Worm (Caenorhabditis elegans) whole organism, late embryonic: ENCODE data around the gene R144.11.

Experiments
- F13H6.1 ChIP-seq: sonication (generic microtip); optimal IDR thresholded peaks from 2 replicates; lab custom pipeline; 2016; ENCODE audit warnings: missing genetic modification characterization, missing compliant biosample characterization
- K02D7.2 ChIP-seq: sonication (generic microtip); optimal IDR thresholded peaks from 2 replicates; lab custom pipeline; 2017; ENCODE audit warnings: mild to moderate bottlenecking, missing genetic modification characterization, missing compliant biosample characterization
- K09A11.1 ChIP-seq: sonication (generic microtip); optimal IDR thresholded peaks from 2 replicates; lab custom pipeline; 2017; ENCODE audit warnings: antibody characterized with exemption, mild to moderate bottlenecking, missing genetic modification characterization, missing compliant biosample characterization; ENCODE audit not compliant: insufficient read depth
- ahr-1 ChIP-seq: sonication (generic microtip); optimal IDR thresholded peaks from 2 replicates; lab custom pipeline; 2016; ENCODE audit warnings: missing genetic modification characterization, missing compliant biosample characterization
- ceh-18 ChIP-seq: sonication (generic microtip); optimal IDR thresholded peaks from 2 replicates; lab custom pipeline; 2016; ENCODE audit warnings: missing genetic modification characterization, missing compliant biosample characterization
- ceh-19 ChIP-seq: fragments of 200-800 bp; sonication (Bioruptor generic); optimal IDR thresholded peaks from 2 replicates; lab custom pipeline; 2018; ENCODE audit warnings: mild to moderate bottlenecking, missing genetic modification characterization, missing compliant biosample characterization
- ceh-2 ChIP-seq: sonication (generic microtip); optimal IDR thresholded peaks from 2 replicates; lab custom pipeline; 2016; ENCODE audit warnings: missing genotype, missing genetic modification characterization, missing compliant biosample characterization
- ceh-22 ChIP-seq: sonication (generic microtip); optimal IDR thresholded peaks from 2 replicates; lab custom pipeline; 2017; ENCODE audit warnings: missing biosample characterization, missing genetic modification characterization
- ceh-30 ChIP-seq: fragments of 150-350 bp; optimal IDR thresholded peaks from 2 replicates; lab custom pipeline; 2014; ENCODE audit warnings: missing biosample characterization, missing genetic modification characterization
- ceh-31 ChIP-seq: sonication (generic microtip); optimal IDR thresholded peaks from 2 replicates; lab custom pipeline; 2016; ENCODE audit warnings: missing genetic modification characterization, missing compliant biosample characterization
- ceh-34 ChIP-seq: sonication (generic microtip); optimal IDR thresholded peaks from 2 replicates; lab custom pipeline; 2016; ENCODE audit warnings: mild to moderate bottlenecking, missing genetic modification characterization, missing compliant biosample characterization
- ceh-48 ChIP-seq: sonication (generic microtip); optimal IDR thresholded peaks from 2 replicates; lab custom pipeline; 2016; ENCODE audit warnings: missing genetic modification characterization, inconsistent platforms, missing compliant biosample characterization
- ceh-6 ChIP-seq: fragments of 200-800 bp; sonication (Bioruptor generic); optimal IDR thresholded peaks from 2 replicates; lab custom pipeline; 2018; ENCODE audit warnings: mild to moderate bottlenecking, missing genetic modification characterization, missing compliant biosample characterization
- ceh-9 ChIP-seq: sonication (generic microtip); optimal IDR thresholded peaks from 2 replicates; lab custom pipeline; 2016; ENCODE audit warnings: mild to moderate bottlenecking, missing genetic modification characterization, inconsistent platforms, missing compliant biosample characterization
- dve-1 ChIP-seq: sonication (generic microtip); optimal IDR thresholded peaks from 2 replicates; lab custom pipeline; 2017; ENCODE audit warnings: antibody characterized with exemption, mild to moderate bottlenecking, missing genetic modification characterization, missing compliant biosample characterization
- elt-4 ChIP-seq: sonication (generic microtip); optimal IDR thresholded peaks from 2 replicates; lab custom pipeline; 2016; ENCODE audit warnings: missing genetic modification characterization, missing compliant biosample characterization
- ets-4 ChIP-seq: sonication (generic microtip); optimal IDR thresholded peaks from 2 replicates; lab custom pipeline; 2016; ENCODE audit warnings: missing genetic modification characterization, missing compliant biosample characterization
- eyg-1 ChIP-seq: sonication (generic microtip); optimal IDR thresholded peaks from 2 replicates; lab custom pipeline; 2016; ENCODE audit warnings: missing genotype, missing genetic modification characterization, missing compliant biosample characterization
- fax-1 ChIP-seq: sonication (generic microtip); optimal IDR thresholded peaks from 2 replicates; lab custom pipeline; 2016; ENCODE audit warnings: missing genotype, missing genetic modification characterization, missing compliant biosample characterization
- fkh-10 ChIP-seq: fragments of 150-350 bp; optimal IDR thresholded peaks from 2 replicates; lab custom pipeline; 2014; ENCODE audit warnings: missing biosample characterization, missing genetic modification reagents, missing genetic modification characterization
- gmeb-2 ChIP-seq: sonication (generic microtip); optimal IDR thresholded peaks from 2 replicates; lab custom pipeline; 2016; ENCODE audit warnings: missing genetic modification characterization, inconsistent platforms, missing compliant biosample characterization
- hlh-13 ChIP-seq: fragments of 200-800 bp; sonication (Bioruptor generic); optimal IDR thresholded peaks from 2 replicates; lab custom pipeline; 2018; ENCODE audit warnings: mild to moderate bottlenecking, missing genetic modification characterization, missing compliant biosample characterization
- hlh-30 ChIP-seq: sonication (generic microtip); optimal IDR thresholded peaks from 2 replicates; lab custom pipeline; 2017; ENCODE audit warnings: antibody characterized with exemption, missing genetic modification characterization, missing compliant biosample characterization; ENCODE audit not compliant: insufficient read depth
- hlh-6 ChIP-seq: sonication (generic microtip); optimal IDR thresholded peaks from 2 replicates; lab custom pipeline; 2016; ENCODE audit warnings: missing genotype, missing genetic modification characterization, missing compliant biosample characterization
- hlh-8 ChIP-seq: sonication (generic microtip); optimal IDR thresholded peaks from 2 replicates; lab custom pipeline; 2016; ENCODE audit warnings: missing genotype, missing genetic modification characterization, missing compliant biosample characterization
- madf-2 ChIP-seq: sonication (generic microtip); optimal IDR thresholded peaks from 2 replicates; lab custom pipeline; 2017; ENCODE audit warnings: missing genetic modification characterization, missing compliant biosample characterization
- nfya-1 ChIP-seq: sonication (generic microtip); optimal IDR thresholded peaks from 2 replicates; lab custom pipeline; 2017; ENCODE audit warnings: missing genetic modification characterization, mild to moderate bottlenecking, missing compliant biosample characterization, antibody characterized with exemption, moderate library complexity
- nhr-11 ChIP-seq: fragments of 150-350 bp; optimal IDR thresholded peaks from 2 replicates; lab custom pipeline; 2014; ENCODE audit warnings: missing biosample characterization, missing genetic modification characterization
- nhr-232 ChIP-seq: sonication (generic microtip); optimal IDR thresholded peaks from 2 replicates; lab custom pipeline; 2016; ENCODE audit warnings: missing genetic modification characterization, missing compliant biosample characterization
- npax-4 ChIP-seq: sonication (generic microtip); optimal IDR thresholded peaks from 2 replicates; lab custom pipeline; 2016; ENCODE audit warnings: missing genetic modification characterization, missing compliant biosample characterization
- pat-9 ChIP-seq: fragments of 200-800 bp; sonication (Bioruptor generic); optimal IDR thresholded peaks from 2 replicates; lab custom pipeline; 2018; ENCODE audit warnings: mild to moderate bottlenecking, missing genetic modification characterization, moderate library complexity, missing compliant biosample characterization
- pax-1 ChIP-seq: fragments of 150-350 bp; optimal IDR thresholded peaks from 2 replicates; lab custom pipeline; 2014; ENCODE audit warnings: missing biosample characterization, missing genetic modification characterization
- pha-4 ChIP-seq: fragments of 150-350 bp; optimal IDR thresholded peaks from 2 replicates; lab custom pipeline; 2018; ENCODE audit warnings: missing biosample characterization, missing genetic modification reagents, missing genetic modification characterization
- pros-1 ChIP-seq: fragments of 150-350 bp; optimal IDR thresholded peaks from 2 replicates; lab custom pipeline; 2014; ENCODE audit warnings: missing biosample characterization, missing genetic modification reagents, missing genetic modification characterization
- rnt-1 ChIP-seq: sonication (generic microtip); optimal IDR thresholded peaks from 2 replicates; lab custom pipeline; 2016; ENCODE audit warnings: missing genetic modification characterization, missing compliant biosample characterization
- sox-4 ChIP-seq: sonication (generic microtip); optimal IDR thresholded peaks from 2 replicates; lab custom pipeline; 2017; ENCODE audit warnings: mild to moderate bottlenecking, missing genetic modification characterization, inconsistent platforms, missing compliant biosample characterization
- tbx-2 ChIP-seq: sonication (generic microtip); optimal IDR thresholded peaks from 2 replicates; lab custom pipeline; 2016; ENCODE audit warnings: missing genetic modification characterization, missing compliant biosample characterization
- tbx-7 ChIP-seq: sonication (generic microtip); optimal IDR thresholded peaks from 2 replicates; lab custom pipeline; 2016; ENCODE audit warnings: missing genotype, missing genetic modification characterization, missing compliant biosample characterization
- unc-3 ChIP-seq, 2 experiments: fragments of 200-800 bp in 1 of 2; sonication (Bioruptor generic) in 1 of 2; sonication (generic microtip) in 1 of 2; conservative IDR thresholded peaks in 1 of 2; optimal IDR thresholded peaks in 1 of 2; 2 replicates each; pipeline versions ENCODE4 v1.3.6 to Lab custom; 2016 to 2022; ENCODE audit warnings: missing compliant biosample characterization in 2 of 2, missing genetic modification characterization in 2 of 2, missing genetic modification reagents in 1 of 2
- unc-42 ChIP-seq: sonication (generic microtip); optimal IDR thresholded peaks from 2 replicates; lab custom pipeline; 2016; ENCODE audit warnings: missing genotype, missing genetic modification characterization, missing compliant biosample characterization
- unc-55 ChIP-seq: sonication (generic microtip); optimal IDR thresholded peaks from 2 replicates; lab custom pipeline; 2017; ENCODE audit warnings: missing biosample characterization, missing genetic modification reagents, missing genetic modification characterization
- unc-86 ChIP-seq: sonication (generic microtip); optimal IDR thresholded peaks from 2 replicates; lab custom pipeline; 2016; ENCODE audit warnings: missing genetic modification characterization, missing compliant biosample characterization
- zip-5 ChIP-seq: sonication (generic microtip); optimal IDR thresholded peaks from 2 replicates; lab custom pipeline; 2016; ENCODE audit warnings: missing genetic modification characterization, missing compliant biosample characterization
- ztf-16 ChIP-seq: sonication (generic microtip); optimal IDR thresholded peaks from 2 replicates; lab custom pipeline; 2017; ENCODE audit warnings: missing genetic modification characterization, missing compliant biosample characterization

The R144.11 gene

ce11 chrIII:4962886-4963285 lies 45.7 kb downstream of the R144.11 start, which contains the start of gene C27F2.9 (continued):
- TF ChIP-seq ceh-22 (tag; lab: Kevin White, UChicago) (no peak), unc-86 (tag; lab: Kevin White, UChicago) (peak; percentile 18), rnt-1 (peak; percentile 19), unc-3 (GFP tag; conservative IDR thresholded peaks at IDR 0.05; lab: Robert Waterston, UW) (no peak; the same call in 1 of the 2 replicates), unc-3 (tag; optimal IDR thresholded peaks at IDR 0.05; lab: Kevin White, UChicago) (no peak), hlh-8 (tag; lab: Kevin White, UChicago) (no peak), ceh-18 (tag; lab: Kevin White, UChicago) (peak; percentile 76), unc-55 (GFP tag; lab: Kevin White, UChicago) (peak; percentile 26), ets-4 (tag; lab: Kevin White, UChicago) (peak; percentile 77), ceh-31 (peak; percentile 73), ahr-1 (tag; lab: Kevin White, UChicago) (no peak), nhr-11 (tag; lab: Kevin White, UChicago) (no peak), eyg-1 (no peak), K09A11.1 (no peak), tbx-2 (tag; lab: Kevin White, UChicago) (peak; percentile 76), zip-5 (no peak), elt-4 (tag; lab: Kevin White, UChicago) (no peak), pros-1 (tag; lab: Kevin White, UChicago) (no peak), unc-42 (tag; lab: Kevin White, UChicago) (peak; percentile 56), dve-1 (tag; lab: Kevin White, UChicago) (peak; percentile 23), pat-9 (tag; lab: Kevin White, UChicago) (no peak), ztf-16 (tag; lab: Kevin White, UChicago) (no peak), hlh-13 (GFP tag; lab: Kevin White, UChicago) (no peak), K02D7.2 (tag; lab: Kevin White, UChicago) (no peak), ceh-19 (no peak), nhr-232 (tag; lab: Kevin White, UChicago) (no peak), F13H6.1 (tag; lab: Kevin White, UChicago) (no peak), madf-2 (tag; lab: Kevin White, UChicago) (peak; percentile 31), pha-4 (tag; lab: Kevin White, UChicago) (no peak), fkh-10 (GFP tag; lab: Kevin White, UChicago) (no peak), tbx-7 (peak; percentile 44), ceh-9 (no peak), gmeb-2 (tag; lab: Kevin White, UChicago) (no peak), nfya-1 (peak; percentile 82), hlh-6 (tag; lab: Kevin White, UChicago) (no peak), fax-1 (no peak), npax-4 (peak; percentile 1), ceh-2 (peak; percentile 1), ceh-30 (tag; lab: Kevin White, UChicago) (peak; percentile 24), hlh-30 (no peak), ceh-6 (GFP tag; lab: Kevin White, UChicago) (no peak), sox-4 (no peak), pax-1 (tag; lab: Kevin White, UChicago) (no peak)

DNA sequence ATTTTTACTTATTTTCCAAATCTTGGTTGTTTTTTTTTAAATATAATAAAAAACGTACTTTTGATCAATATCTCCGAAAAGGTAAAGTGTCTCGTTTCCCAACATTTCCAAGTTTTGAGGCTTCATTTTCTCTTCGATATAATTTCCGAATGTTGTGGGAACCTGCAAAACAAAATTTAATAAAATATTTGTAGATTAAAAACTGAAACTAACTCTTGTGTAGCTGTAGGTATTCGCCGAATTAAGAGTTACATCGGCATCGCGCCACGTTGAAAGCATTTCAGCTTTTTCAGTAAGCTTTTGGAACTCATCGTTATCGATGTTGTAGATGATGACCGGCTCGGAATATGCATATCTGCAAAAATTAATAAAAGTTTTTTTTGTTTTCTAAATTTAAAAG lies 46.2 kb downstream of the R144.11 start, which contains the start of gene vps-22:
vps-22 (minus strand) TSS at position 101 of the 400 bp plus-strand sequence.
- no peak for TF ChIP-seq ceh-34 (tag; lab: Kevin White, UChicago)
- no peak for TF ChIP-seq pax-1 (tag; lab: Kevin White, UChicago)
- TF ChIP-seq hlh-8 (tag; lab: Kevin White, UChicago), result no peak
- no peak for TF ChIP-seq madf-2 (tag; lab: Kevin White, UChicago)
- no peak for TF ChIP-seq ceh-48
